Worm (Caenorhabditis elegans) whole organism, late embryonic: Measurements from ENCODE around the gene nlp-41.

Source experiments
- ceh-19 ChIP-seq: fragments of 200-800 bp; sonication (Bioruptor generic); optimal IDR thresholded peaks from 2 replicates; lab custom pipeline; 2018; ENCODE audit warnings: mild to moderate bottlenecking, missing genetic modification characterization, missing compliant biosample characterization
- dmd-4 ChIP-seq: sonication (generic microtip); optimal IDR thresholded peaks from 2 replicates; lab custom pipeline; 2016; ENCODE audit warnings: borderline replicate concordance, missing genetic modification characterization, missing compliant biosample characterization
- hlh-30 ChIP-seq: sonication (generic microtip); optimal IDR thresholded peaks from 2 replicates; lab custom pipeline; 2017; ENCODE audit warnings: antibody characterized with exemption, missing genetic modification characterization, missing compliant biosample characterization; ENCODE audit not compliant: insufficient read depth
- nhr-11 ChIP-seq: fragments of 150-350 bp; optimal IDR thresholded peaks from 2 replicates; lab custom pipeline; 2014; ENCODE audit warnings: missing biosample characterization, missing genetic modification characterization
- pag-3 ChIP-seq: sonication (generic microtip); optimal IDR thresholded peaks from 2 replicates; lab custom pipeline; 2016; ENCODE audit warnings: missing compliant biosample characterization, missing genetic modification characterization, borderline replicate concordance
- pha-4 ChIP-seq: fragments of 150-350 bp; optimal IDR thresholded peaks from 2 replicates; lab custom pipeline; 2018; ENCODE audit warnings: missing biosample characterization, missing genetic modification reagents, missing genetic modification characterization
- syd-9 ChIP-seq: sonication (generic microtip); optimal IDR thresholded peaks from 2 replicates; lab custom pipeline; 2016; ENCODE audit warnings: mild to moderate bottlenecking, missing genetic modification characterization, moderate library complexity, missing compliant biosample characterization
- tbx-2 ChIP-seq: sonication (generic microtip); optimal IDR thresholded peaks from 2 replicates; lab custom pipeline; 2016; ENCODE audit warnings: missing genetic modification characterization, missing compliant biosample characterization

DNA sequence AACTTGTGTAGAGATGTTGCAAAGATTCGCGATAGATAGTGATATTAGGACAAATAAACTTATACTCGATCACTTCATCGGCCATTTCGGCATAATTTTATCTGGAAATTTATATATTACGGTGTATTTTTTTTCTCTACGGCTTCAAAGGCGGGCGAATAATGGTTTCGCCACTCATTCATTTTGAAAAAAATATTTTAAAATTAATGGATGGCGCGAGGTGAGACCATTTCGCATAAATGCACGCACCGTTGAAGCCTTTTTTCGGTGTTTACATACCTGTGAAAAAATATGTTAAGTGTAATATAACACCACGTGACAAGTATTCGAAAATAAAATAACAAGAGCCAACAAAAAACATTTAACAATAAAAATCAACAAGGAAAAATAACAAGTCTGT lies 28.7 kb upstream of the nlp-41 start, which contains the start of gene btb-19:
- TF ChIP-seq tbx-2 (no peak), dmd-4 (no peak), syd-9 (no peak), pha-4 (tag; lab: Kevin White, UChicago) (no peak), nhr-11 (tag; lab: Kevin White, UChicago) (no peak), ceh-19 (GFP tag; lab: Kevin White, UChicago) (no peak), pag-3 (tag; lab: Kevin White, UChicago) (no peak), hlh-30 (no peak)
